Fruit fly (Drosophila melanogaster) whole organism, wandering third instar larva: ENCODE results near the gene CG15317.

Source experiments
- GATAd ChIP-seq: sonication (Bioruptor generic); optimal IDR thresholded peaks from 2 replicates; lab custom pipeline; 2016; ENCODE audit warnings: missing biosample characterization, missing genetic modification characterization
- Hr78 ChIP-seq: fragments of >200 bp; optimal IDR thresholded peaks from 2 replicates; lab custom pipeline; 2017; ENCODE audit warnings: missing biosample characterization, missing genetic modification characterization
- Hr83 ChIP-seq: fragments of 200-300 bp; sonication (Bioruptor generic); optimal IDR thresholded peaks from 2 replicates; lab custom pipeline; 2016; ENCODE audit warnings: missing biosample characterization, mild to moderate bottlenecking, missing genetic modification characterization, moderate library complexity; ENCODE audit not compliant: poor library complexity, severe bottlenecking
- N ChIP-seq: fragments of >200 bp; optimal IDR thresholded peaks from 2 replicates; lab custom pipeline; 2018; ENCODE audit warnings: missing biosample characterization, missing external identifiers, missing genetic modification characterization
- Rel ChIP-seq, 2 experiments: fragments of 200-800 bp; sonication (Bioruptor generic) in 1 of 2; optimal IDR thresholded peaks; 2 replicates in 1 of 2; 3 replicates in 1 of 2; lab custom pipeline; 2016 to 2019; ENCODE audit warnings: mild to moderate bottlenecking in 2 of 2, missing biosample characterization in 2 of 2, missing genetic modification characterization in 2 of 2, moderate library complexity in 1 of 2
- Vsx2 ChIP-seq: fragments of 200-300, 225-300 bp; sonication (Bioruptor generic); optimal IDR thresholded peaks from 2 replicates; lab custom pipeline; 2018; ENCODE audit warnings: missing biosample characterization, missing genetic modification characterization; ENCODE audit not compliant: partially characterized antibody
- dsf ChIP-seq: sonication (Bioruptor generic); optimal IDR thresholded peaks from 2 replicates; lab custom pipeline; 2016; ENCODE audit warnings: missing biosample characterization, missing genetic modification characterization, borderline replicate concordance
- fru ChIP-seq: fragments of 200-800 bp; sonication (Bioruptor generic); optimal IDR thresholded peaks from 3 replicates; lab custom pipeline; 2016; ENCODE audit warnings: missing biosample characterization, mild to moderate bottlenecking, missing genetic modification characterization
- lola ChIP-seq: fragments of >200 bp; optimal IDR thresholded peaks from 2 replicates; lab custom pipeline; 2017; ENCODE audit warnings: missing biosample characterization, missing genetic modification characterization
- psq ChIP-seq: fragments of 200-800 bp; sonication (Bioruptor generic); optimal IDR thresholded peaks from 3 replicates; lab custom pipeline; 2017; ENCODE audit warnings: missing biosample characterization, mild to moderate bottlenecking, missing genetic modification characterization, moderate library complexity

dm6 chrX:9551179-9551578, 5.2 kb downstream of the CG15317 start:
- TF ChIP-seq Hr78 (GFP tag; lab: Kevin White, UChicago), result no peak
- TF ChIP-seq Hr83 (GFP tag; lab: Kevin White, UChicago), result no peak
- no peak for TF ChIP-seq psq (GFP tag; lab: Kevin White, UChicago)
- TF ChIP-seq fru (GFP tag; lab: Kevin White, UChicago), result no peak
- no peak for TF ChIP-seq dsf (GFP tag; lab: Kevin White, UChicago)
- TF ChIP-seq Rel (GFP tag; optimal IDR thresholded peaks at IDR 0.05; lab: Kevin White, UChicago), result no peak
- TF ChIP-seq Rel (tag; optimal IDR thresholded peaks at IDR 0.05; lab: Kevin White, UChicago), result no peak
- TF ChIP-seq N (GFP tag; lab: Kevin White, UChicago), result no peak
- no peak for TF ChIP-seq Vsx2 (GFP tag; lab: Kevin White, UChicago)
- no peak for TF ChIP-seq GATAd (GFP tag; lab: Kevin White, UChicago)
- no peak for TF ChIP-seq lola (GFP tag; lab: Kevin White, UChicago)
